Worm (Caenorhabditis elegans) whole organism, late embryonic: ENCODE data around the gene K08E5.5.

Experiments
- K02D7.2 ChIP-seq: sonication (generic microtip); optimal IDR thresholded peaks from 2 replicates; lab custom pipeline; 2017; ENCODE audit warnings: mild to moderate bottlenecking, missing genetic modification characterization, missing compliant biosample characterization
- K09A11.1 ChIP-seq: sonication (generic microtip); optimal IDR thresholded peaks from 2 replicates; lab custom pipeline; 2017; ENCODE audit warnings: antibody characterized with exemption, mild to moderate bottlenecking, missing genetic modification characterization, missing compliant biosample characterization; ENCODE audit not compliant: insufficient read depth
- ahr-1 ChIP-seq: sonication (generic microtip); optimal IDR thresholded peaks from 2 replicates; lab custom pipeline; 2016; ENCODE audit warnings: missing genetic modification characterization, missing compliant biosample characterization
- ceh-22 ChIP-seq: sonication (generic microtip); optimal IDR thresholded peaks from 2 replicates; lab custom pipeline; 2017; ENCODE audit warnings: missing biosample characterization, missing genetic modification characterization
- ceh-30 ChIP-seq: fragments of 150-350 bp; optimal IDR thresholded peaks from 2 replicates; lab custom pipeline; 2014; ENCODE audit warnings: missing biosample characterization, missing genetic modification characterization
- ceh-31 ChIP-seq: sonication (generic microtip); optimal IDR thresholded peaks from 2 replicates; lab custom pipeline; 2016; ENCODE audit warnings: missing genetic modification characterization, missing compliant biosample characterization
- ceh-34 ChIP-seq: sonication (generic microtip); optimal IDR thresholded peaks from 2 replicates; lab custom pipeline; 2016; ENCODE audit warnings: mild to moderate bottlenecking, missing genetic modification characterization, missing compliant biosample characterization
- ceh-45 ChIP-seq: fragments of 200-800 bp; sonication (Bioruptor generic); IDR thresholded peaks from 2 replicates; pipeline ENCODE4 v1.3.6; 2022; ENCODE audit warnings: missing genetic modification reagents, missing genetic modification characterization, missing compliant biosample characterization
- ceh-6 ChIP-seq: fragments of 200-800 bp; sonication (Bioruptor generic); optimal IDR thresholded peaks from 2 replicates; lab custom pipeline; 2018; ENCODE audit warnings: mild to moderate bottlenecking, missing genetic modification characterization, missing compliant biosample characterization
- ceh-9 ChIP-seq: sonication (generic microtip); optimal IDR thresholded peaks from 2 replicates; lab custom pipeline; 2016; ENCODE audit warnings: mild to moderate bottlenecking, missing genetic modification characterization, inconsistent platforms, missing compliant biosample characterization
- dmd-4 ChIP-seq: sonication (generic microtip); optimal IDR thresholded peaks from 2 replicates; lab custom pipeline; 2016; ENCODE audit warnings: borderline replicate concordance, missing genetic modification characterization, missing compliant biosample characterization
- dve-1 ChIP-seq: sonication (generic microtip); optimal IDR thresholded peaks from 2 replicates; lab custom pipeline; 2017; ENCODE audit warnings: antibody characterized with exemption, mild to moderate bottlenecking, missing genetic modification characterization, missing compliant biosample characterization
- elt-4 ChIP-seq: sonication (generic microtip); optimal IDR thresholded peaks from 2 replicates; lab custom pipeline; 2016; ENCODE audit warnings: missing genetic modification characterization, missing compliant biosample characterization
- eyg-1 ChIP-seq: sonication (generic microtip); optimal IDR thresholded peaks from 2 replicates; lab custom pipeline; 2016; ENCODE audit warnings: missing genotype, missing genetic modification characterization, missing compliant biosample characterization
- fax-1 ChIP-seq: sonication (generic microtip); optimal IDR thresholded peaks from 2 replicates; lab custom pipeline; 2016; ENCODE audit warnings: missing genotype, missing genetic modification characterization, missing compliant biosample characterization
- hlh-13 ChIP-seq: fragments of 200-800 bp; sonication (Bioruptor generic); optimal IDR thresholded peaks from 2 replicates; lab custom pipeline; 2018; ENCODE audit warnings: mild to moderate bottlenecking, missing genetic modification characterization, missing compliant biosample characterization
- hlh-15 ChIP-seq: sonication (generic microtip); optimal IDR thresholded peaks from 2 replicates; lab custom pipeline; 2016; ENCODE audit warnings: missing genetic modification characterization, missing compliant biosample characterization
- hlh-30 ChIP-seq: sonication (generic microtip); optimal IDR thresholded peaks from 2 replicates; lab custom pipeline; 2017; ENCODE audit warnings: antibody characterized with exemption, missing genetic modification characterization, missing compliant biosample characterization; ENCODE audit not compliant: insufficient read depth
- lim-6 ChIP-seq: sonication (generic microtip); optimal IDR thresholded peaks from 2 replicates; lab custom pipeline; 2016; ENCODE audit warnings: missing genetic modification characterization, missing compliant biosample characterization
- lin-11 ChIP-seq: fragments of 200-800 bp; sonication (Bioruptor generic); optimal IDR thresholded peaks from 2 replicates; lab custom pipeline; 2018; ENCODE audit warnings: mild to moderate bottlenecking, missing genetic modification characterization, missing compliant biosample characterization
- madf-2 ChIP-seq: sonication (generic microtip); optimal IDR thresholded peaks from 2 replicates; lab custom pipeline; 2017; ENCODE audit warnings: missing genetic modification characterization, missing compliant biosample characterization
- mec-3 ChIP-seq: sonication (generic microtip); optimal IDR thresholded peaks from 2 replicates; lab custom pipeline; 2016; ENCODE audit warnings: borderline replicate concordance, missing genetic modification characterization, missing compliant biosample characterization
- nfya-1 ChIP-seq: sonication (generic microtip); optimal IDR thresholded peaks from 2 replicates; lab custom pipeline; 2017; ENCODE audit warnings: missing genetic modification characterization, mild to moderate bottlenecking, missing compliant biosample characterization, antibody characterized with exemption, moderate library complexity
- nhr-11 ChIP-seq: fragments of 150-350 bp; optimal IDR thresholded peaks from 2 replicates; lab custom pipeline; 2014; ENCODE audit warnings: missing biosample characterization, missing genetic modification characterization
- npax-4 ChIP-seq: sonication (generic microtip); optimal IDR thresholded peaks from 2 replicates; lab custom pipeline; 2016; ENCODE audit warnings: missing genetic modification characterization, missing compliant biosample characterization
- odd-2 ChIP-seq: sonication (generic microtip); optimal IDR thresholded peaks from 2 replicates; lab custom pipeline; 2017; ENCODE audit warnings: antibody characterized with exemption, mild to moderate bottlenecking, missing genetic modification characterization, missing compliant biosample characterization
- pat-9 ChIP-seq: fragments of 200-800 bp; sonication (Bioruptor generic); optimal IDR thresholded peaks from 2 replicates; lab custom pipeline; 2018; ENCODE audit warnings: mild to moderate bottlenecking, missing genetic modification characterization, moderate library complexity, missing compliant biosample characterization
- pax-1 ChIP-seq: fragments of 150-350 bp; optimal IDR thresholded peaks from 2 replicates; lab custom pipeline; 2014; ENCODE audit warnings: missing biosample characterization, missing genetic modification characterization
- pha-2 ChIP-seq: sonication (generic microtip); optimal IDR thresholded peaks from 2 replicates; lab custom pipeline; 2017; ENCODE audit warnings: mild to moderate bottlenecking, missing genetic modification characterization, missing compliant biosample characterization
- pha-4 ChIP-seq: fragments of 150-350 bp; optimal IDR thresholded peaks from 2 replicates; lab custom pipeline; 2018; ENCODE audit warnings: missing biosample characterization, missing genetic modification reagents, missing genetic modification characterization
- pqm-1 ChIP-seq: sonication (generic microtip); optimal IDR thresholded peaks from 2 replicates; lab custom pipeline; 2016; ENCODE audit warnings: missing genetic modification characterization, missing compliant biosample characterization
- pros-1 ChIP-seq: fragments of 150-350 bp; optimal IDR thresholded peaks from 2 replicates; lab custom pipeline; 2014; ENCODE audit warnings: missing biosample characterization, missing genetic modification reagents, missing genetic modification characterization
- ref-2 ChIP-seq: sonication (generic microtip); optimal IDR thresholded peaks from 2 replicates; lab custom pipeline; 2016; ENCODE audit warnings: missing genetic modification characterization, missing compliant biosample characterization
- sox-2 ChIP-seq: fragments of 200-800 bp; sonication (Bioruptor generic); IDR thresholded peaks from 2 replicates; pipeline ENCODE4 v1.3.6; 2022; ENCODE audit warnings: missing genetic modification reagents, missing genetic modification characterization, missing compliant biosample characterization
- unc-3 ChIP-seq, 2 experiments: fragments of 200-800 bp in 1 of 2; sonication (Bioruptor generic) in 1 of 2; sonication (generic microtip) in 1 of 2; conservative IDR thresholded peaks in 1 of 2; optimal IDR thresholded peaks in 1 of 2; 2 replicates each; pipeline versions ENCODE4 v1.3.6 to Lab custom; 2016 to 2022; ENCODE audit warnings: missing compliant biosample characterization in 2 of 2, missing genetic modification characterization in 2 of 2, missing genetic modification reagents in 1 of 2
- unc-42 ChIP-seq: sonication (generic microtip); optimal IDR thresholded peaks from 2 replicates; lab custom pipeline; 2016; ENCODE audit warnings: missing genotype, missing genetic modification characterization, missing compliant biosample characterization
- zip-5 ChIP-seq: sonication (generic microtip); optimal IDR thresholded peaks from 2 replicates; lab custom pipeline; 2016; ENCODE audit warnings: missing genetic modification characterization, missing compliant biosample characterization
- ztf-16 ChIP-seq: sonication (generic microtip); optimal IDR thresholded peaks from 2 replicates; lab custom pipeline; 2017; ENCODE audit warnings: missing genetic modification characterization, missing compliant biosample characterization

The K08E5.5 gene

DNA sequence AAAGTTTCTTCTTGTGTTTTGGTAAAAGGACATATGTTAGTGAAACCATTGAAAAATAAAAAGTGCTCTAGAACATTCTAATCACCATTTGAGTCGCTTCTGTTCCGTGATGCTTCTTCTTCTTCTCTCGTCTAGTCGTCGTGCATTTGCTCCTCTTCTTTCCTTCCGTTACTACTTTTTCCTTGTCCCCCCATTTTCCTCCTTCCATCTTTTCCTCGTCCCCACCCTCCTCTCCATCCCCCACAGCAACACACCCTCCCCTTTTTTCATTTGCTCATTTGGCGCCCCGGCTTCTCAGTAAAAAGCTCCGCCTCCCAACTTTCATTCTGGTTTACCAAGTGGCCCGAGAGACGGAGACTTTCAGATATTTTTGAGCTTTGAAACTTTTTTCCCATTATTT, 8.6 kb downstream of the K08E5.5 start:
- no peak for TF ChIP-seq ref-2
- TF ChIP-seq pat-9 (tag; lab: Kevin White, UChicago): no peak
- no peak for TF ChIP-seq pqm-1 (tag; lab: Kevin White, UChicago)
- no peak for TF ChIP-seq elt-4 (tag; lab: Kevin White, UChicago)
- no peak for TF ChIP-seq pax-1 (tag; lab: Kevin White, UChicago)
- TF ChIP-seq ceh-22 (tag; lab: Kevin White, UChicago): no peak
- no peak for TF ChIP-seq pha-4 (tag; lab: Kevin White, UChicago)
- no peak for TF ChIP-seq ceh-6 (GFP tag; lab: Kevin White, UChicago)
- TF ChIP-seq mec-3 (tag; lab: Kevin White, UChicago): no peak
- TF ChIP-seq npax-4 (tag; lab: Kevin White, UChicago): no peak
- no peak for TF ChIP-seq lin-11 (tag; lab: Kevin White, UChicago)
- TF ChIP-seq eyg-1 (tag; lab: Kevin White, UChicago): no peak
- no peak for TF ChIP-seq ceh-30 (tag; lab: Kevin White, UChicago)
- no peak for TF ChIP-seq unc-42 (tag; lab: Kevin White, UChicago)

DNA sequence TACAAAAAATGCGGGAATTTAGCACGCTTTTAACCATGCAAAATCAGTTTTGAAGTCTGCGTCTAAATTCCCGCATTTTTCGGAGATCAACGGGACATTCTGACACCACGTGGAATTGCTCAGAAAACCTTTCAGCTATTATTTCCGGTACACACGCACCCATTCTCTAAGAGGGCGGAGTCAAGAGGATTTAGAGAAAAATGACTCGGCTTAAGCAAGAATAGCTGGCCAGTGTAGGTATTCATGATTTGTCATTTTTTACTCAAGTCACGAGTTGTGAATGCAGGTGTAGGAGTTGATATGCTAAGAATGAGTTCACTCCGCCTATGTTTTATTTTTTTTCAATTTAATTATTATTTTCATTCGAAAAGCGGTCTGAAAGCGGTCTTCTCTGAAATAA, 9.6 kb downstream of the K08E5.5 start:
- no peak for TF ChIP-seq unc-3 (GFP tag; conservative IDR thresholded peaks at IDR 0.05; lab: Robert Waterston, UW)
- TF ChIP-seq unc-3 (tag; optimal IDR thresholded peaks at IDR 0.05; lab: Kevin White, UChicago): no peak
- TF ChIP-seq unc-42 (tag; lab: Kevin White, UChicago): no peak
- no peak for TF ChIP-seq nhr-11 (tag; lab: Kevin White, UChicago)
- TF ChIP-seq npax-4 (tag; lab: Kevin White, UChicago): no peak
- no peak for TF ChIP-seq sox-2
- TF ChIP-seq, all 69 proteins: peak for 0

DNA sequence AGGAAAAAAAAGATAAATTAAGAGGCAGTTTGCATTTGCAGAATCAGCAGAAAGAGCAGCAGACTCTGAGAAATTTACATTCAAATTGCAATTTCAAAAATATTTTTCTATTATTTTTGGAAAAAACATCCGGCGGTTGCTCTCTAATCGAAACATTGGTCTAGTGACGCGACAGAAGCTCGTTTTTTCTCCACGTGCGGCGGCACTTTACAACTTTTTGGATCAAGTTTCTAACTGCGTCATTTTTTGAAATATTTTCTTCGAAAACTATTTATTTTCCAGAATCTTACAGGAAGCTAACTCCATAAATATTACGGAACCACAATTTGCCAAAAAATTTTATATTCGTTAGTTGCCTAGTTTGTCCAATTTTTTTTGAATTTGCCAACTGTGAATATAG, 10.4 kb downstream of the K08E5.5 start:
- TF ChIP-seq ceh-9 (no peak), dve-1 (no peak), ahr-1 (tag; lab: Kevin White, UChicago) (no peak), fax-1 (no peak), eyg-1 (tag; lab: Kevin White, UChicago) (no peak), ceh-34 (tag; lab: Kevin White, UChicago) (no peak), dmd-4 (tag; lab: Kevin White, UChicago) (no peak), mec-3 (tag; lab: Kevin White, UChicago) (no peak)

- TF ChIP-seq ceh-31 (tag; lab: Kevin White, UChicago): no peak
- no peak for TF ChIP-seq hlh-30 (tag; lab: Kevin White, UChicago)
- no peak for TF ChIP-seq K09A11.1
- no peak for TF ChIP-seq hlh-15 (tag; lab: Kevin White, UChicago)
- no peak for TF ChIP-seq pros-1
- no peak for TF ChIP-seq elt-4 (tag; lab: Kevin White, UChicago)
- TF ChIP-seq lim-6 (tag; lab: Kevin White, UChicago): no peak
- TF ChIP-seq unc-3 (GFP tag; conservative IDR thresholded peaks at IDR 0.05; lab: Robert Waterston, UW): no peak
- TF ChIP-seq unc-3 (tag; optimal IDR thresholded peaks at IDR 0.05; lab: Kevin White, UChicago): no peak
- no peak for TF ChIP-seq nfya-1 (tag; lab: Kevin White, UChicago)
- no peak for TF ChIP-seq ref-2
- TF ChIP-seq hlh-13 (GFP tag; lab: Kevin White, UChicago): no peak
- no peak for TF ChIP-seq odd-2 (tag; lab: Kevin White, UChicago)
- TF ChIP-seq madf-2 (tag; lab: Kevin White, UChicago): no peak
- TF ChIP-seq ztf-16 (tag; lab: Kevin White, UChicago): no peak
- no peak for TF ChIP-seq sox-2
- no peak for TF ChIP-seq pha-2 (tag; lab: Kevin White, UChicago)
- no peak for TF ChIP-seq ceh-45 (GFP tag; lab: Robert Waterston, UW)
- no peak for TF ChIP-seq mec-3 (tag; lab: Kevin White, UChicago)
- TF ChIP-seq K02D7.2: no peak
- TF ChIP-seq zip-5 (tag; lab: Kevin White, UChicago): no peak
Measured at ce11 chrIII:10146701-10147100, 13.6 kb downstream of the K08E5.5 start, which contains the start of gene K08E5.1. Gene K08E5.1 (minus strand): TSS chrIII:10146801.
